Fruit fly (Drosophila melanogaster): ENCODE data around the gene Tsen34.

Gene Tsen34

DNA sequence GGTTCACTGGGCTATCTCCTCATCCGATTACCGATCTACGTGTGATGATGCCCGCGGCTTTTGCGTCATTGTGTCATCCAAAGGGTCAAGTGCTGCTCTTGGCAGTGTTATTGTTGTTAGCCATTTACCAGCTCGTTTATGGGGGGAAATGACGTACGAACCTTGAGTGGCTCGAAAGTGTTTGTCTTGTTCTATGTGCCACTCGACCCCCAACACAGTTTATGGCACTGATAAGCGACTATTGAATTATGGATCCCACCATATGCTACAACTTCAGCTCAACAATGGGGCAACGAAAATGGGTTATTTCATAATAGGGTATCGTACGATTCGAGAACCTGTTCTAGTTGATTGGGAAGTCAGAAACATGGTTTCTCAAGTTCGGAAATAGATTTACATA lies 17.6 kb upstream of the Tsen34 start:
- TF ChIP-seq CG33017 (tag; optimal IDR thresholded peaks at IDR 0.05) (no peak), Crg-1 (GFP tag; optimal IDR thresholded peaks at IDR 0.05) (no peak), cic (GFP tag; optimal IDR thresholded peaks at IDR 0.05) (peak; percentile 17), CG5204 (GFP tag; optimal IDR thresholded peaks at IDR 0.05) (no peak), CG12768 (GFP tag; optimal IDR thresholded peaks at IDR 0.05) (no peak), pad (GFP tag; optimal IDR thresholded peaks at IDR 0.05) (no peak)

DNA sequence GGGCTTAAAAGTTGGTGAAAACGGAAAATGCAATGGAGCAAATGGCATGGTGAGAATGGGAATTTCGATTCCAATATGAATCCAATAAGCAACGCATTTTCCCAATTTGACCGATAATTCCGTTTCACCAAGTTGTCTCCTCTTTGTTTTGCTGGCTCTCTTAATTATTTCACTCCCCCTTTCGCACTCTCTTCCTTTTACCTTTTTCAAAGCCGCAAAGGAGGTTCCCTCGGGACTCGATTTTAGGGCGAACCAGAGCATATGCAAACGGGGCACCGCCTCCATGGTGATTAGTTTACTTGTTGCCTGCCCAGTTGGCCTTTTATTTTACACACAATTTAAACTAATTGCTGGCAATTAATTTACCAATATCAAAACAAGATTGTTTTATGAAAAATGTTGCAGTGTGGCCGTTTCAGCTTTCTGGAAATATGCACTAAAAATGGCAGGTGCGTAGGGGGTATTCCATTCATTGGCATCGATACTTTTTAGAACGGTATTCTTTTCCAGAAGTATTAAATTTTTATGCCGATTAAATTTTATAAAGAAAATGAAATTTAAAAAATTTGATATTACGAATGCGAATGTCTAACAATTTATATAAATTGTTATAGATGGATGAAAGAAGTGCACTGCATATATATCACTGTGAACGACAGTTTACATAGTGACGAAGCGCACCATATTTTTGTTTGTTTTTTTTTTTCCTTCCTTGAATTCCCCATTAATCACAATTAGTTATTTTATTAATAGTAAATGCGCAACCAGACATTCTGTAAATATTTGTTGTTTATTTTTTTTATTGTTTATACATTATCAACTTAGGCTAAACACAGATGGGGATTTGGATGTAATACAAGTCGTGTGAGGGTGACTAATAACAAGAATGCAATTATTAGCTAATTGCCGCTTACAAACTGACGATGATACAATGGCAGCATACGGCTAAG lies 14.3 kb upstream of the Tsen34 start, which contains the start of gene mop:
Gene mop (minus strand): TSS at position 419 of the 950 bp plus-strand sequence.
- TF ChIP-seq CG14711 (tag; optimal IDR thresholded peaks at IDR 0.05) (peak; percentile 22), tj (GFP tag; optimal IDR thresholded peaks at IDR 0.05) (peak; percentile 9), CG1620 (GFP tag; optimal IDR thresholded peaks at IDR 0.05) (peak; percentile 32), kay (GFP tag; ENCODE audit: borderline replicate concordance) (peak; percentile 98), CG5204 (GFP tag; optimal IDR thresholded peaks at IDR 0.05) (no peak), Clk (GFP tag; optimal IDR thresholded peaks at IDR 0.05) (no peak), Hr96 (GFP tag; optimal IDR thresholded peaks at IDR 0.05) (no peak), cic (GFP tag; optimal IDR thresholded peaks at IDR 0.05) (peak; percentile 4), CG33017 (tag; optimal IDR thresholded peaks at IDR 0.05) (peak; percentile 25), pad (GFP tag; optimal IDR thresholded peaks at IDR 0.05) (no peak), CG11617 (GFP tag; optimal IDR thresholded peaks at IDR 0.05) (peak; percentile 57), CG12768 (GFP tag; optimal IDR thresholded peaks at IDR 0.05) (peak; percentile 41), cnc (optimal IDR thresholded peaks at IDR 0.05) (no peak), Mnt (GFP tag; optimal IDR thresholded peaks at IDR 0.05) (peak; percentile 39), CG7101 (tag; optimal IDR thresholded peaks at IDR 0.05) (peak; percentile 38)

DNA sequence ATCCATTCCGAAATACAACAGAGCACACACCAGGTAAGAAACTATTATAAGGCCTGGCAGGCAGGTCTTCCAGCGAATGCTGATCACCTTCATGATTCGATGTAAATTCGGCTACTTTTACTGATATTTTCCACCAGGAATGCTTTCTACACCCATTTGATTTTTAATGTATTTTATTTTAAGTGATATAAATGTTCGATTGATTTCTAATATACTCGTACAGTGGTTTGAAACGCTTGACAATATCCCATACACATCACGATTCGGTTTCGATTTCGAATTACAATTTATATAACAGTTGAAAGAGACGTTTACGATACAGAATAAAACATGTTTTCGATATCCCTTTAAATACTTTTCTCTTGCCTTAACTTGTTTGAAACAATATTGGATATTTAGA lies 7.5 kb upstream of the Tsen34 start, which contains the start of gene Mgat4b:
Gene Mgat4b (minus strand): TSS at position 101 of the 400 bp plus-strand sequence.
- TF ChIP-seq Hr96 (GFP tag; optimal IDR thresholded peaks at IDR 0.05) (no peak), tj (GFP tag; optimal IDR thresholded peaks at IDR 0.05) (no peak), CG33017 (tag; optimal IDR thresholded peaks at IDR 0.05) (no peak), CG5204 (GFP tag; optimal IDR thresholded peaks at IDR 0.05) (no peak), bab1 (GFP tag; optimal IDR thresholded peaks at IDR 0.05) (no peak), cnc (optimal IDR thresholded peaks at IDR 0.05) (no peak), CG1620 (GFP tag; optimal IDR thresholded peaks at IDR 0.05) (no peak), CG7101 (tag; optimal IDR thresholded peaks at IDR 0.05) (no peak), CG7045 (GFP tag; optimal IDR thresholded peaks at IDR 0.05) (no peak), ovo (GFP tag; optimal IDR thresholded peaks at IDR 0.05) (no peak), CG14711 (tag; optimal IDR thresholded peaks at IDR 0.05) (no peak), pad (GFP tag; optimal IDR thresholded peaks at IDR 0.05) (no peak), kay (GFP tag; ENCODE audit: borderline replicate concordance) (no peak), Crg-1 (GFP tag; optimal IDR thresholded peaks at IDR 0.05) (no peak), toe (GFP tag; optimal IDR thresholded peaks at IDR 0.05) (no peak), Clk (GFP tag; optimal IDR thresholded peaks at IDR 0.05) (no peak), CG11617 (GFP tag; optimal IDR thresholded peaks at IDR 0.05) (no peak)

DNA sequence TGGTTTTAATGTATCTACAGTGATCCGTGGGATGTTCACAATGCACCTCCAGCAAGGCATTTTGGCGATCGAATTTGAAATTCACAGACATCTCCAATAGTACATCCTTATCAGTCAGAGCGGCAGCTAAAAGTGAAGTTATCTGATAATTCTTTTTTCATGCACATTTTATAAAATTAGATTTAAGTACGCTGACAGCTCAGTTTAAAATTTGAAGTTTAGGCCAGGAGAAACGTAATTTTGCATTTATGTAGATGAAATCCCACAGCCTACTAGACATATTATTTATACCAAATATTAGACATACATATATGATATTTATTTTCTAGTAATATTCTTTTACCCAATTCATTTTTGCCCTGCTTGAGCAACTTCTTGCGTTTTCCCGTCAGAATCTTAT lies 695 bp downstream of the Tsen34 start, which contains the start of gene Trl:
Gene Trl (minus strand): TSS at position 101 of the 400 bp plus-strand sequence.
- TF ChIP-seq CG7045 (GFP tag; optimal IDR thresholded peaks at IDR 0.05) = no peak
- peak; percentile 87 for TF ChIP-seq kay (GFP tag; ENCODE audit: borderline replicate concordance)

DNA sequence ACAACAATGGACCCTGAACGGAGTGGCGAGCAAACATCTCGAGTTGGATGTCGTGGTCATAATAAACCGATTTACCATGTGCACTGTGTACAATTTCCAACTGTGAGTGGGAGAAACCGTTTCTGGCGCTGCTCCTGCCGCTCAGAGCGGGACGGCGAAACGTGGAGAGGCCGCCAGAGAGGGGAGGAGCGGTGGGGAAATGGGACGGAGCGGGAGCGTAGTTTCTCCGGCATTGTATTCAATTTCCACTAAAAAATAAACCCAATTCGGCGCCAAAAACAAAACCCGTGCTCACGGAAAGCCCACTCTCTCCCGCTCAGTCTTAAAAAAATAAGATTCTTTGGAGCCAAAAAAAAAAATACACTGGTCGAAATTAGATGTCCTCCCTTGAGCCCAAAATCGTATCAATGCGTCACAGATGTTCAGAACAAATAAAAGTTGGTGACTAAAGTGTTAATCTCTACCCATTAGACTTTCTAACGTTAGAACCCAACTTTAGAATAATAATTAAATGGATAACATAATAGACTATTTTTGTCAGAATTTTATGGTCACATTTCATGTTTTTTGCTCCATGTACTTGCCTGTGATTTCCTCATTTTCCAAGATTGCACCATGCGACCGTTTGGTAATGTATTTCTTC lies 1.5 kb downstream of the Tsen34 start:
- TF ChIP-seq Mnt (GFP tag; optimal IDR thresholded peaks at IDR 0.05) (peak; percentile 75), CG5204 (GFP tag; optimal IDR thresholded peaks at IDR 0.05) (peak; percentile 55), pad (GFP tag; optimal IDR thresholded peaks at IDR 0.05) (peak; percentile 87), ovo (GFP tag; optimal IDR thresholded peaks at IDR 0.05) (no peak), CG11617 (GFP tag; optimal IDR thresholded peaks at IDR 0.05) (no peak), Crg-1 (GFP tag; optimal IDR thresholded peaks at IDR 0.05) (no peak), CG33017 (tag; optimal IDR thresholded peaks at IDR 0.05) (peak; percentile 30), CG7045 (GFP tag; optimal IDR thresholded peaks at IDR 0.05) (no peak), bab1 (GFP tag; optimal IDR thresholded peaks at IDR 0.05) (peak; percentile 58), CG1620 (GFP tag; optimal IDR thresholded peaks at IDR 0.05) (no peak), toe (GFP tag; optimal IDR thresholded peaks at IDR 0.05) (no peak), cnc (optimal IDR thresholded peaks at IDR 0.05) (no peak), Hr96 (GFP tag; optimal IDR thresholded peaks at IDR 0.05) (no peak), tj (GFP tag; optimal IDR thresholded peaks at IDR 0.05) (no peak), CG14711 (tag; optimal IDR thresholded peaks at IDR 0.05) (peak; percentile 10), cic (GFP tag; optimal IDR thresholded peaks at IDR 0.05) (no peak), CG7101 (tag; optimal IDR thresholded peaks at IDR 0.05) (peak; percentile 58), kay (GFP tag; ENCODE audit: borderline replicate concordance) (no peak), CG12768 (GFP tag; optimal IDR thresholded peaks at IDR 0.05) (no peak), Clk (GFP tag; optimal IDR thresholded peaks at IDR 0.05) (no peak)

Measured in whole organism, adult.